Fruit fly (Drosophila melanogaster) whole organism, embryonic: Measurements from ENCODE around the gene Nsf2.
A peak's percentile ranks its signal among the peaks of the same experiment; 100 is the strongest.

Experiments used
- Adf1 ChIP-seq: fragments of 200-800 bp; sonication (Bioruptor generic); IDR thresholded peaks from 2 replicates; pipeline ENCODE4 v1.3.6; 2022; ENCODE audit warnings: missing biosample characterization, missing genetic modification characterization
- Antp ChIP-seq: fragments of 200-800 bp; sonication (Bioruptor generic); optimal IDR thresholded peaks from 3 replicates; lab custom pipeline; 2016; ENCODE audit warnings: missing biosample characterization, missing genetic modification characterization
- Asciz ChIP-seq: fragments of 200-800 bp; sonication (Bioruptor generic); optimal IDR thresholded peaks from 2 replicates; lab custom pipeline; 2017; ENCODE audit warnings: missing biosample characterization, mild to moderate bottlenecking, missing genetic modification characterization, missing genetic modification reagents
- Atf6 ChIP-seq: fragments of 200-800 bp; sonication (Bioruptor generic); IDR thresholded peaks from 2 replicates; pipeline ENCODE4 v1.3.6; 2022; ENCODE audit warnings: missing biosample characterization, missing genetic modification characterization
- B-H1 ChIP-seq: fragments of 200-800 bp; sonication (Bioruptor generic); IDR thresholded peaks from 3 replicates; pipeline ENCODE4 v1.3.6; 2022; ENCODE audit warnings: missing biosample characterization, missing genetic modification characterization
- B-H2 ChIP-seq: fragments of 200-800 bp; sonication (Bioruptor generic); optimal IDR thresholded peaks from 2 replicates; lab custom pipeline; 2018; ENCODE audit warnings: missing biosample characterization, mild to moderate bottlenecking, missing genetic modification characterization
- CG10274 ChIP-seq: fragments of 200-800 bp; sonication (Bioruptor generic); optimal IDR thresholded peaks from 3 replicates; lab custom pipeline; 2017; ENCODE audit warnings: missing biosample characterization, mild to moderate bottlenecking, missing genetic modification characterization
- CG10565 ChIP-seq: fragments of 200-800 bp; sonication (Bioruptor generic); optimal IDR thresholded peaks from 3 replicates; lab custom pipeline; 2016; ENCODE audit warnings: missing biosample characterization, mild to moderate bottlenecking, missing genetic modification characterization
- CG12391 ChIP-seq: fragments of 200-800 bp; sonication (Bioruptor generic); optimal IDR thresholded peaks from 3 replicates; lab custom pipeline; 2018; ENCODE audit warnings: missing biosample characterization, mild to moderate bottlenecking, missing genetic modification characterization, moderate library complexity
- CG16779 ChIP-seq: fragments of 200-800 bp; sonication (Bioruptor generic); IDR thresholded peaks from 2 replicates; pipeline ENCODE4 v1.3.6; 2022; ENCODE audit warnings: missing biosample characterization, missing genetic modification characterization
- CG17359 ChIP-seq: fragments of 200-800 bp; sonication (Bioruptor generic); optimal IDR thresholded peaks from 3 replicates; lab custom pipeline; 2018; ENCODE audit warnings: missing biosample characterization, mild to moderate bottlenecking, missing genetic modification characterization, moderate library complexity
- CG4282 ChIP-seq: fragments of 200-800 bp; sonication (Bioruptor generic); optimal IDR thresholded peaks from 2 replicates; lab custom pipeline; 2016; ENCODE audit warnings: missing biosample characterization, missing genetic modification characterization
- CG6689 ChIP-seq: fragments of 200-800 bp; sonication (Bioruptor generic); IDR thresholded peaks from 2 replicates; pipeline ENCODE4 v1.3.6; 2022; ENCODE audit warnings: missing biosample characterization, missing genetic modification characterization
- CHES-1-like ChIP-seq: fragments of 200-800 bp; sonication (Bioruptor generic); optimal IDR thresholded peaks from 2 replicates; lab custom pipeline; 2016; ENCODE audit warnings: missing biosample characterization, missing genetic modification characterization
- Chrac-16 ChIP-seq: fragments of 200-800 bp; sonication (Bioruptor generic); optimal IDR thresholded peaks from 3 replicates; lab custom pipeline; 2016; ENCODE audit warnings: missing biosample characterization, missing genetic modification characterization
- Dip2 ChIP-seq: fragments of 200-800 bp; sonication (Bioruptor generic); IDR thresholded peaks from 2 replicates; pipeline ENCODE4 v1.3.6; 2022; ENCODE audit warnings: missing biosample characterization, missing genetic modification characterization
- Dll ChIP-seq: fragments of 200-800 bp; sonication (Bioruptor generic); IDR thresholded peaks from 4 replicates; pipeline ENCODE4 v1.3.6; 2022; ENCODE audit warnings: missing biosample characterization, missing genetic modification characterization; ENCODE audit not compliant: partially characterized antibody
- Gsc ChIP-seq: fragments of 200-800 bp; sonication (Bioruptor generic); IDR thresholded peaks from 2 replicates; pipeline ENCODE4 v1.3.6; 2022; ENCODE audit warnings: missing biosample characterization, missing genetic modification characterization
- Kr ChIP-seq: fragments of 200-800 bp; sonication (Bioruptor generic); optimal IDR thresholded peaks from 2 replicates; lab custom pipeline; 2017; ENCODE audit warnings: missing biosample characterization, mild to moderate bottlenecking, missing genetic modification characterization
- Lpt ChIP-seq: fragments of >200 bp; optimal IDR thresholded peaks from 2 replicates; lab custom pipeline; 2018; ENCODE audit warnings: missing biosample characterization, missing genetic modification characterization
- Med ChIP-seq: fragments of 200-800 bp; sonication (Bioruptor generic); peaks from one replicate; lab custom pipeline; 2016; ENCODE audit warnings: missing biosample characterization, missing genetic modification characterization, mild to moderate bottlenecking, inconsistent platforms, moderate library complexity
- NC2β ChIP-seq: fragments of 200-800 bp; sonication (Bioruptor generic); optimal IDR thresholded peaks from 2 replicates; lab custom pipeline; 2016; ENCODE audit warnings: missing biosample characterization, missing genetic modification characterization
- NFAT ChIP-seq: fragments of 200-800 bp; sonication (Bioruptor generic); IDR thresholded peaks from 2 replicates; pipeline ENCODE4 v1.3.6; 2022; ENCODE audit warnings: missing biosample characterization, missing genetic modification characterization
- Nf-YA ChIP-seq: fragments of 200-800 bp; sonication (Bioruptor generic); IDR thresholded peaks from 2 replicates; pipeline ENCODE4 v1.3.6; 2022; ENCODE audit warnings: missing biosample characterization, missing genetic modification characterization
- Oli ChIP-seq: fragments of 200-800 bp; sonication (Bioruptor generic); optimal IDR thresholded peaks from 2 replicates; lab custom pipeline; 2018; ENCODE audit warnings: missing biosample characterization, mild to moderate bottlenecking, missing genetic modification characterization, moderate library complexity
- PHDP ChIP-seq: fragments of 200-800 bp; sonication (Bioruptor generic); optimal IDR thresholded peaks from 3 replicates; lab custom pipeline; 2018; ENCODE audit warnings: missing biosample characterization, mild to moderate bottlenecking, missing genetic modification characterization, moderate library complexity
- Rfx ChIP-seq: fragments of 200-800 bp; sonication (Bioruptor generic); IDR thresholded peaks from 2 replicates; pipeline ENCODE4 v1.3.6; 2022; ENCODE audit warnings: missing biosample characterization, missing genetic modification characterization
- Side ChIP-seq: fragments of 200-800 bp; sonication (Bioruptor generic); optimal IDR thresholded peaks from 2 replicates; lab custom pipeline; 2016; ENCODE audit warnings: missing biosample characterization, missing genetic modification characterization
- TFAM ChIP-seq: fragments of 200-800 bp; sonication (Bioruptor generic); optimal IDR thresholded peaks from 2 replicates; lab custom pipeline; 2017; ENCODE audit warnings: missing biosample characterization, missing genetic modification characterization, inconsistent platforms
- ac ChIP-seq: fragments of 200-800 bp; sonication (Bioruptor generic); optimal IDR thresholded peaks from 3 replicates; lab custom pipeline; 2017; ENCODE audit warnings: missing biosample characterization, mild to moderate bottlenecking, missing genetic modification characterization
- aop ChIP-seq: fragments of 200-800 bp; sonication (Bioruptor generic); IDR thresholded peaks from 2 replicates; pipeline ENCODE4 v1.3.6; 2022; ENCODE audit warnings: missing biosample characterization, missing genetic modification characterization
- az2 ChIP-seq: fragments of 200-800 bp; sonication (Bioruptor generic); optimal IDR thresholded peaks from 3 replicates; lab custom pipeline; 2016; ENCODE audit warnings: missing biosample characterization, missing genetic modification characterization
- bab2 ChIP-seq: fragments of 200-800 bp; sonication (Bioruptor generic); optimal IDR thresholded peaks from 2 replicates; lab custom pipeline; 2016; ENCODE audit warnings: missing biosample characterization, missing genetic modification characterization
- bowl ChIP-seq: fragments of 200-800 bp; sonication (Bioruptor generic); IDR thresholded peaks from 2 replicates; pipeline ENCODE4 v1.3.6; 2022; ENCODE audit warnings: missing biosample characterization, missing genetic modification characterization
- chm ChIP-seq: fragments of 200-800 bp; sonication (Bioruptor generic); IDR thresholded peaks from 2 replicates; pipeline ENCODE4 v1.3.6; 2022; ENCODE audit warnings: missing biosample characterization, missing genetic modification characterization
- chn ChIP-seq: fragments of 200-800 bp; sonication (Bioruptor generic); optimal IDR thresholded peaks from 2 replicates; lab custom pipeline; 2016; ENCODE audit warnings: missing biosample characterization, missing genetic modification characterization
- dimm ChIP-seq: fragments of 200-800 bp; sonication (Bioruptor generic); IDR thresholded peaks from 2 replicates; pipeline ENCODE4 v1.3.6; 2022; ENCODE audit warnings: missing biosample characterization, missing genetic modification characterization
- dmrt11E ChIP-seq: fragments of 200-800 bp; sonication (Bioruptor generic); optimal IDR thresholded peaks from 3 replicates; lab custom pipeline; 2018; ENCODE audit warnings: missing biosample characterization, mild to moderate bottlenecking, missing genetic modification characterization, moderate library complexity
- ewg ChIP-seq: fragments of 200-800 bp; sonication (Bioruptor generic); optimal IDR thresholded peaks from 3 replicates; lab custom pipeline; 2017; ENCODE audit warnings: mild to moderate bottlenecking, missing biosample characterization, missing genetic modification reagents, missing genetic modification characterization
- eyg ChIP-seq: fragments of 200-800 bp; sonication (Bioruptor generic); optimal IDR thresholded peaks from 3 replicates; lab custom pipeline; 2016; ENCODE audit warnings: missing biosample characterization, missing genetic modification characterization
- gem ChIP-seq: fragments of 200-800 bp; sonication (Bioruptor generic); optimal IDR thresholded peaks from 2 replicates; lab custom pipeline; 2019; ENCODE audit warnings: missing biosample characterization, mild to moderate bottlenecking, missing genetic modification characterization, moderate library complexity
- gsb-n ChIP-seq: fragments of 200-800 bp; sonication (Bioruptor generic); optimal IDR thresholded peaks from 3 replicates; lab custom pipeline; 2018; ENCODE audit warnings: missing biosample characterization, mild to moderate bottlenecking, missing genetic modification characterization
- ham ChIP-seq: fragments of 200-800 bp; sonication (Bioruptor generic); IDR thresholded peaks from 2 replicates; pipeline ENCODE4 v1.3.6; 2022; ENCODE audit warnings: missing biosample characterization, missing genetic modification characterization
- mirr ChIP-seq: fragments of 200-800 bp; sonication (Bioruptor generic); optimal IDR thresholded peaks from 3 replicates; lab custom pipeline; 2018; ENCODE audit warnings: missing biosample characterization, mild to moderate bottlenecking, missing genetic modification characterization
- onecut ChIP-seq: fragments of 200-800 bp; sonication (Bioruptor generic); IDR thresholded peaks from 2 replicates; pipeline ENCODE4 v1.3.6; 2022; ENCODE audit warnings: missing biosample characterization, missing genetic modification characterization
- pan ChIP-seq, 4 experiments: fragments of >200 bp in 3 of 4; fragments of 200-800 bp in 1 of 4; sonication (Bioruptor generic) in 1 of 4; optimal IDR thresholded peaks in 3 of 4; IDR thresholded peaks in 1 of 4; 2 replicates each; pipeline versions ENCODE4 v1.3.6 to Lab custom; 2017 to 2022; ENCODE audit warnings: missing biosample characterization in 2 of 4, missing genetic modification characterization in 2 of 4, mixed read lengths in 1 of 4
- sd ChIP-seq: fragments of 200-800 bp; sonication (Bioruptor generic); optimal IDR thresholded peaks from 3 replicates; lab custom pipeline; 2018; ENCODE audit warnings: missing biosample characterization, mild to moderate bottlenecking, missing genetic modification characterization, moderate library complexity
- seq ChIP-seq: fragments of 200-800 bp; sonication (Bioruptor generic); IDR thresholded peaks from 2 replicates; pipeline ENCODE4 v1.3.6; 2022; ENCODE audit warnings: missing biosample characterization, missing genetic modification characterization
- trem ChIP-seq: fragments of 200-800 bp; optimal IDR thresholded peaks from 3 replicates; lab custom pipeline; 2019; ENCODE audit warnings: missing biosample characterization, mild to moderate bottlenecking, missing genetic modification characterization, moderate library complexity
- trh ChIP-seq: fragments of 200-800 bp; sonication (Bioruptor generic); optimal IDR thresholded peaks from 2 replicates; lab custom pipeline; 2016; ENCODE audit warnings: missing biosample characterization, missing genetic modification characterization
- usp ChIP-seq: fragments of >200 bp; optimal IDR thresholded peaks from 2 replicates; lab custom pipeline; 2017; ENCODE audit warnings: missing biosample characterization, missing genetic modification characterization
- vfl ChIP-seq: fragments of 200-800 bp; sonication (Bioruptor generic); optimal IDR thresholded peaks from 2 replicates; lab custom pipeline; 2016; ENCODE audit warnings: missing biosample characterization, missing genetic modification characterization
- vvl ChIP-seq: fragments of 200-800 bp; sonication (Bioruptor generic); IDR thresholded peaks from 2 replicates; pipeline ENCODE4 v1.3.6; 2022; ENCODE audit warnings: missing biosample characterization, missing genetic modification characterization

Nsf2 gene

DNA sequence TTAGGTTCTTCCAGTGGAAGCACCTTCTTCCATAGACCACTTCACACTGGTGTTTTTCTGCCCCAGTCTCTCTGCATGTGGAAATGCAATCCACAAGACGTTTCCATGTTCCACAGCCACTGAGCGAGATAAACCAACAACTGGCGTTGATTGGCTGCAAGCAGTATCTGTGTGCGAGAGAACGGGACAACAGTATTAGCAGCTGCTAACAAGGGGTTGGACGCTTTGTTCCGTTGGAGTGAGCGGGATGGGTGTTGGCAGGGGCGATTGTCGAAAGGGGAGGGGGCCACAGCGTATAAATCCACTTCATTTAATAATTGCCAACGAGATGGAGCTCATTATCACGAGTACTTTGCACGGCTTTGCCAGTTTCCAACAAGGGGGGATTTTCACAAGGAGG is 39.3 kb upstream of the Nsf2 start (continued):
- no peak for TF ChIP-seq CG6689 (GFP tag; lab: Robert Waterston, UW)
- peak; percentile 1 for TF ChIP-seq Kr (GFP tag; lab: Kevin White, UChicago)
- TF ChIP-seq dmrt11E (tag; lab: Kevin White, UChicago) = no peak
- no peak for TF ChIP-seq ham
- TF ChIP-seq vvl (GFP tag; lab: Robert Waterston, UW) = peak; percentile 54; the same call in 1 of the 2 replicates
- no peak for TF ChIP-seq CG4282 (GFP tag; lab: Kevin White, UChicago)
- no peak for TF ChIP-seq CHES-1-like (GFP tag; lab: Kevin White, UChicago)
- no peak for TF ChIP-seq vfl (GFP tag; lab: Kevin White, UChicago)
- TF ChIP-seq Oli (tag; lab: Kevin White, UChicago) = no peak
- no peak for TF ChIP-seq Lpt (GFP tag; lab: Kevin White, UChicago)
- no peak for TF ChIP-seq sd
- TF ChIP-seq Dip2 (GFP tag; lab: Robert Waterston, UW) = no peak
- no peak for TF ChIP-seq bab2 (GFP tag; lab: Kevin White, UChicago)
- no peak for TF ChIP-seq Side (GFP tag; lab: Kevin White, UChicago)
- TF ChIP-seq Med (GFP tag; lab: Kevin White, UChicago) = peak; percentile 75
- no peak for TF ChIP-seq Asciz (GFP tag; lab: Kevin White, UChicago)
- TF ChIP-seq CG17359 (tag; lab: Kevin White, UChicago) = no peak
- TF ChIP-seq Rfx (GFP tag; lab: Robert Waterston, UW) = no peak
- peak; percentile 39 for TF ChIP-seq ewg (GFP tag; lab: Kevin White, UChicago)
- no peak for TF ChIP-seq Atf6 (GFP tag; lab: Robert Waterston, UW)
- TF ChIP-seq Adf1 (GFP tag; lab: Robert Waterston, UW) = peak; percentile 25; the same call in 1 of the 2 replicates
- TF ChIP-seq gsb-n (tag; lab: Kevin White, UChicago) = peak; percentile 4
- TF ChIP-seq Dll = no peak
- no peak for TF ChIP-seq PHDP (tag; lab: Kevin White, UChicago)
- no peak for TF ChIP-seq CG10274 (GFP tag; lab: Kevin White, UChicago)
- TF ChIP-seq NC2β = no peak
- TF ChIP-seq onecut (GFP tag; lab: Robert Waterston, UW) = no peak
- TF ChIP-seq chn (GFP tag; lab: Kevin White, UChicago) = no peak
- TF ChIP-seq aop (GFP tag; lab: Robert Waterston, UW) = no peak
- TF ChIP-seq B-H2 = no peak
- no peak for TF ChIP-seq CG10565 (GFP tag; lab: Kevin White, UChicago)
- no peak for TF ChIP-seq Gsc (GFP tag; lab: Robert Waterston, UW)
- no peak for TF ChIP-seq bowl
- TF ChIP-seq TFAM (GFP tag; lab: Kevin White, UChicago) = no peak
- no peak for TF ChIP-seq eyg
- no peak for TF ChIP-seq az2 (GFP tag; lab: Kevin White, UChicago)
- TF ChIP-seq seq = peak; percentile 81
- no peak for TF ChIP-seq Chrac-16 (GFP tag; lab: Kevin White, UChicago)
- TF ChIP-seq chm = no peak; the same call in 1 of the 2 replicates
- TF ChIP-seq gem = no peak
- no peak for TF ChIP-seq usp (GFP tag; lab: Kevin White, UChicago)
- no peak for TF ChIP-seq dimm (GFP tag; lab: Robert Waterston, UW)
- no peak for TF ChIP-seq B-H1 (GFP tag; lab: Robert Waterston, UW)
- TF ChIP-seq NFAT (GFP tag; lab: Robert Waterston, UW) = no peak
- no peak for TF ChIP-seq Antp (GFP tag; lab: Kevin White, UChicago)
- no peak for TF ChIP-seq mirr (GFP tag; lab: Kevin White, UChicago)
- TF ChIP-seq trem (tag; lab: Kevin White, UChicago) = no peak
- no peak for TF ChIP-seq pan (optimal IDR thresholded peaks at IDR 0.05; lab: Kevin White, UChicago)
- TF ChIP-seq pan (GFP tag; optimal IDR thresholded peaks at IDR 0.05 in 1 of 2, IDR thresholded peaks at IDR 0.05 in 1 of 2) = no peak
- TF ChIP-seq ac (GFP tag; lab: Kevin White, UChicago) = no peak
- TF ChIP-seq trh (GFP tag; lab: Kevin White, UChicago) = no peak
- no peak for TF ChIP-seq CG16779
- no peak for TF ChIP-seq CG12391 (tag; lab: Kevin White, UChicago)
- TF ChIP-seq Nf-YA = peak; percentile 99
